Worm (Caenorhabditis elegans) whole organism, midembryonic: ENCODE measurements around the gene F53B1.8.

Experiments
- T22C8.4 ChIP-seq: fragments of 200-800 bp; sonication (Bioruptor generic); IDR thresholded peaks from 2 replicates; pipeline ENCODE4 v1.3.6; 2022; ENCODE audit warnings: missing genetic modification characterization, missing compliant biosample characterization
- cog-1 ChIP-seq: sonication (generic microtip); optimal IDR thresholded peaks from 2 replicates; lab custom pipeline; 2016; ENCODE audit warnings: missing genetic modification characterization, missing compliant biosample characterization
- flt-1 ChIP-seq: fragments of 200-800 bp; sonication (Bioruptor generic); IDR thresholded peaks from 2 replicates; pipeline ENCODE4 v1.3.6; 2022; ENCODE audit warnings: missing genetic modification characterization, missing compliant biosample characterization
- klf-2 ChIP-seq: fragments of 200-800 bp; sonication (Bioruptor generic); conservative IDR thresholded peaks from 2 replicates; pipeline ENCODE4 v1.3.6; 2022; ENCODE audit warnings: missing genetic modification reagents, missing genetic modification characterization, missing compliant biosample characterization
- med-1 ChIP-seq: sonication (generic microtip); optimal IDR thresholded peaks from 2 replicates; lab custom pipeline; 2017; ENCODE audit warnings: missing genetic modification characterization, mild to moderate bottlenecking, missing compliant biosample characterization, antibody characterized with exemption, missing genetic modification reagents; ENCODE audit not compliant: insufficient read depth
- ref-1 ChIP-seq: fragments of 200-800 bp; sonication (Bioruptor generic); conservative IDR thresholded peaks from 2 replicates; pipeline ENCODE4 v1.3.6; 2022; ENCODE audit warnings: missing genetic modification reagents, missing genetic modification characterization, missing compliant biosample characterization
- tab-1 ChIP-seq: fragments of 200-800 bp; sonication (Bioruptor generic); IDR thresholded peaks from 2 replicates; pipeline ENCODE4 v1.3.6; 2022; ENCODE audit warnings: missing genetic modification characterization, missing compliant biosample characterization
- ztf-23 ChIP-seq: fragments of 200-800 bp; sonication (Bioruptor generic); IDR thresholded peaks from 2 replicates; pipeline ENCODE4 v1.3.6; 2022; ENCODE audit warnings: missing genetic modification reagents, missing genetic modification characterization, missing compliant biosample characterization
- ztf-29 ChIP-seq: fragments of 200-800 bp; sonication (Bioruptor generic); IDR thresholded peaks from 2 replicates; pipeline ENCODE4 v1.3.6; 2022; ENCODE audit warnings: missing genetic modification reagents, missing genetic modification characterization, missing compliant biosample characterization

Gene F53B1.8

ce11 chrX:2114171-2114570 lies 15.9 kb downstream of the F53B1.8 start:
- TF ChIP-seq ztf-23 (GFP tag; lab: Robert Waterston, UW) (no peak), ref-1 (no peak), med-1 (GFP tag; lab: Kevin White, UChicago) (no peak), tab-1 (GFP tag; lab: Robert Waterston, UW) (no peak)

ce11 chrX:2113004-2113403 lies 17.0 kb downstream of the F53B1.8 start, which contains the start of gene bus-5:
Gene bus-5, minus strand, starts transcription at chrX:2113104.
- TF ChIP-seq klf-2 (no peak), med-1 (GFP tag; lab: Kevin White, UChicago) (no peak), tab-1 (GFP tag; lab: Robert Waterston, UW) (no peak), ref-1 (no peak), cog-1 (tag; lab: Kevin White, UChicago) (no peak), T22C8.4 (GFP tag; lab: Robert Waterston, UW) (no peak), flt-1 (GFP tag; lab: Robert Waterston, UW) (no peak), ztf-23 (GFP tag; lab: Robert Waterston, UW) (no peak), ztf-29 (GFP tag; lab: Robert Waterston, UW) (no peak)

ce11 chrX:2110603-2111327 lies 19.3 kb downstream of the F53B1.8 start:
- TF ChIP-seq tab-1 (GFP tag; lab: Robert Waterston, UW) (no peak), ref-1 (no peak), klf-2 (no peak), T22C8.4 (GFP tag; lab: Robert Waterston, UW) (no peak), ztf-29 (GFP tag; lab: Robert Waterston, UW) (no peak), cog-1 (tag; lab: Kevin White, UChicago) (no peak), ztf-23 (GFP tag; lab: Robert Waterston, UW) (no peak), flt-1 (GFP tag; lab: Robert Waterston, UW) (no peak), med-1 (GFP tag; lab: Kevin White, UChicago) (no peak)

- no peak for TF ChIP-seq ztf-23 (GFP tag; lab: Robert Waterston, UW)
- no peak for TF ChIP-seq tab-1 (GFP tag; lab: Robert Waterston, UW)
- no peak for TF ChIP-seq klf-2
- TF ChIP-seq med-1 (GFP tag; lab: Kevin White, UChicago), result no peak
- TF ChIP-seq T22C8.4 (GFP tag; lab: Robert Waterston, UW), result no peak
- no peak for TF ChIP-seq ref-1
- no peak for TF ChIP-seq cog-1 (tag; lab: Kevin White, UChicago)
- TF ChIP-seq ztf-29 (GFP tag; lab: Robert Waterston, UW), result no peak
- TF ChIP-seq flt-1 (GFP tag; lab: Robert Waterston, UW), result no peak
These were observed 21.4 kb downstream of the F53B1.8 start, which contains the start of gene F53B1.2 for ce11 chrX:2108682-2109081. Gene F53B1.2, plus strand, starts transcription at chrX:2108982.

ce11 chrX:2108182-2108581 lies 21.9 kb downstream of the F53B1.8 start:
- TF ChIP-seq T22C8.4 (GFP tag; lab: Robert Waterston, UW) (no peak), flt-1 (GFP tag; lab: Robert Waterston, UW) (0 out of 2 replicates have a peak, but pooled peaks have one; percentile 29)

- TF ChIP-seq med-1 (GFP tag; lab: Kevin White, UChicago) (no peak), flt-1 (GFP tag; lab: Robert Waterston, UW) (no peak), tab-1 (GFP tag; lab: Robert Waterston, UW) (no peak), cog-1 (tag; lab: Kevin White, UChicago) (no peak), ztf-23 (GFP tag; lab: Robert Waterston, UW) (no peak), T22C8.4 (GFP tag; lab: Robert Waterston, UW) (no peak), klf-2 (no peak)
These were observed 22.6 kb downstream of the F53B1.8 start for ce11 chrX:2107414-2107813.

- TF ChIP-seq ref-1 (no peak), tab-1 (GFP tag; lab: Robert Waterston, UW) (no peak), ztf-29 (GFP tag; lab: Robert Waterston, UW) (no peak), klf-2 (no peak), T22C8.4 (GFP tag; lab: Robert Waterston, UW) (no peak), ztf-23 (GFP tag; lab: Robert Waterston, UW) (no peak), cog-1 (tag; lab: Kevin White, UChicago) (no peak), flt-1 (GFP tag; lab: Robert Waterston, UW) (no peak), med-1 (GFP tag; lab: Kevin White, UChicago) (no peak)
These were observed 24.7 kb downstream of the F53B1.8 start, which contains the start of gene F53B1.3 for ce11 chrX:2105310-2105709. Gene F53B1.3, plus strand, starts transcription at chrX:2105610.

- TF ChIP-seq ztf-29 (GFP tag; lab: Robert Waterston, UW) (no peak), tab-1 (GFP tag; lab: Robert Waterston, UW) (no peak), ztf-23 (GFP tag; lab: Robert Waterston, UW) (no peak), cog-1 (tag; lab: Kevin White, UChicago) (no peak), klf-2 (no peak), flt-1 (GFP tag; lab: Robert Waterston, UW) (no peak), T22C8.4 (GFP tag; lab: Robert Waterston, UW) (no peak), ref-1 (no peak), med-1 (GFP tag; lab: Kevin White, UChicago) (no peak)
These were observed 31.0 kb downstream of the F53B1.8 start for ce11 chrX:2099002-2099401.

- no peak for TF ChIP-seq tab-1 (GFP tag; lab: Robert Waterston, UW)
- no peak for TF ChIP-seq cog-1 (tag; lab: Kevin White, UChicago)
- no peak for TF ChIP-seq med-1 (GFP tag; lab: Kevin White, UChicago)
- TF ChIP-seq ztf-23 (GFP tag; lab: Robert Waterston, UW), result no peak
- no peak for TF ChIP-seq flt-1 (GFP tag; lab: Robert Waterston, UW)
- TF ChIP-seq ref-1, result no peak
- no peak for TF ChIP-seq klf-2
These were observed 33.2 kb downstream of the F53B1.8 start, which contains the start of gene T21D9.2 for ce11 chrX:2096804-2097203. Gene T21D9.2, minus strand, starts transcription at chrX:2096904.
